Fruit fly (Drosophila melanogaster): ENCODE results near the gene S-Lap2.

The S-Lap2 gene

DNA sequence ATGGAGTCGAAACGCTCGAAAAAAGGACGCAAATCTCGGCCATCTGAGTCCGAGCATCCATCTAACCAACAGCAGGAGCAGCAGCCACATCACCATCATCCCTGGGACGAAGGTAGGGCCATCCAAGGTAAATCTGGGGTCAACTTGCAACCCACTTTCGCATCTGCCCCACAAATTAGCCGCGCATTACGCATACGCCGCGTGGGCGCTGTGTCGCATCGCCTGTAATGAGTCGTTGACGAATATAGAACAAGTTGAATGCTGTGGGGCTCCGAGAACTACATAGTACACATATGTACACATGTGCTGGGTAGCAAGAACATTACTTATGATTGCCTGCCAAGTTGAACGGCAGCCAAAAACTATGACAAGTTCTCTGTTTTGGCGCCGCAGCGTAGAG, 40.2 kb upstream of the S-Lap2 start:
- TF ChIP-seq hb (GFP tag; IDR thresholded peaks at IDR 0.05; ENCODE audit: partially characterized antibody) (no peak), Atf6 (GFP tag; IDR thresholded peaks at IDR 0.05) (no peak), CG10209 (GFP tag; optimal IDR thresholded peaks at IDR 0.05) (no peak), CG8281 (tag; optimal IDR thresholded peaks at IDR 0.05) (no peak), al (GFP tag; IDR thresholded peaks at IDR 0.05) (no peak), CG7372 (GFP tag; IDR thresholded peaks at IDR 0.05) (peak; percentile 64; the same call in 1 of the 2 replicates), fd96Cb (tag; optimal IDR thresholded peaks at IDR 0.05) (no peak), Vsx1 (GFP tag; optimal IDR thresholded peaks at IDR 0.05) (no peak), CG11398 (GFP tag; optimal IDR thresholded peaks at IDR 0.05) (no peak), CG32767 (GFP tag; IDR thresholded peaks at IDR 0.05) (no peak), CG12769 (tag; optimal IDR thresholded peaks at IDR 0.05) (peak; percentile 23), HLHmδ (GFP tag; optimal IDR thresholded peaks at IDR 0.05) (no peak), usp (GFP tag; optimal IDR thresholded peaks at IDR 0.05) (no peak), CG2202 (tag; optimal IDR thresholded peaks at IDR 0.05) (no peak), CG12236 (GFP tag; optimal IDR thresholded peaks at IDR 0.05) (no peak), run (tag; optimal IDR thresholded peaks at IDR 0.05) (no peak), chinmo (GFP tag; IDR thresholded peaks at IDR 0.05; ENCODE audit: partially characterized antibody) (no peak), ind (GFP tag; optimal IDR thresholded peaks at IDR 0.05) (no peak), CG7745 (tag; optimal IDR thresholded peaks at IDR 0.05) (no peak), CG13624 (GFP tag; optimal IDR thresholded peaks at IDR 0.05) (no peak), Med (GFP tag) (peak; percentile 45), CG30020 (tag; optimal IDR thresholded peaks at IDR 0.05) (no peak), CG17361 (GFP tag; IDR thresholded peaks at IDR 0.05) (no peak), sr (GFP tag; IDR thresholded peaks at IDR 0.05) (peak; percentile 77), CG14441 (GFP tag; IDR thresholded peaks at IDR 0.05) (peak; percentile 28; the same call in 1 of the 2 replicates), CG32532 (GFP tag; IDR thresholded peaks at IDR 0.05) (no peak)

DNA sequence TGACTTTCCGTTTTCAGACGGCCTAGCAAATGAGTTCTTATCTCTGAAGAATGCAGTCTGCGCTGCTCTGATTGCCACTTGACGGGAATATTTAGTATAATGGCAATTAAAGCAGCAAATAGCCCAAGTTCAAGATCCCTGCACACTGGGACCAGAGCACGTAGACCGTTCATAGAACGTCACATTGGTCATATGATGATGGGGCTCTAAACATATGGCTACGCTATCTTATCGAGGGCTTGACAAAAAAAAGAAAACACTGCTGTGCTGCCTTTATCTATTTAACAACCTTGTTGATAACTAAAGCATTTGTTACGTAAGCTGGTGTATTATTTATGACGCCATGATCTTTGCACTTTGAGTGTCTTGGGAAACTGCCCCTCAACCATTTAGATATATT, 38.9 kb upstream of the S-Lap2 start:
- no peak for TF ChIP-seq CG17829 (tag; optimal IDR thresholded peaks at IDR 0.05)
- no peak for TF ChIP-seq CG5953 (GFP tag; IDR thresholded peaks at IDR 0.05)
- TF ChIP-seq CG11247 (GFP tag; IDR thresholded peaks at IDR 0.05), result no peak
- no peak for TF ChIP-seq CG12391 (tag; optimal IDR thresholded peaks at IDR 0.05)
- TF ChIP-seq CG7556 (GFP tag; optimal IDR thresholded peaks at IDR 0.05), result no peak
- TF ChIP-seq CG34376 (GFP tag; optimal IDR thresholded peaks at IDR 0.05), result peak; percentile 23
- peak; percentile 61 for TF ChIP-seq exex (tag; optimal IDR thresholded peaks at IDR 0.05)
- TF ChIP-seq Rfx (GFP tag; IDR thresholded peaks at IDR 0.05), result no peak
- no peak for TF ChIP-seq fd64A (GFP tag; optimal IDR thresholded peaks at IDR 0.05)
- TF ChIP-seq Pdp1 (GFP tag; optimal IDR thresholded peaks at IDR 0.05), result peak in 1 of 2 experiments; percentile 85
- no peak for TF ChIP-seq ato (GFP tag; IDR thresholded peaks at IDR 0.05; ENCODE audit: partially characterized antibody)
- no peak for TF ChIP-seq CG14710 (tag; optimal IDR thresholded peaks at IDR 0.05)
- peak; percentile 34 for TF ChIP-seq BtbVII (GFP tag; optimal IDR thresholded peaks at IDR 0.05)
- TF ChIP-seq sd (tag; optimal IDR thresholded peaks at IDR 0.05), result peak; percentile 10
- no peak for TF ChIP-seq slp2 (GFP tag; optimal IDR thresholded peaks at IDR 0.05)
- TF ChIP-seq Gsc (GFP tag; IDR thresholded peaks at IDR 0.05), result no peak
- no peak for TF ChIP-seq CG7928 (GFP tag; optimal IDR thresholded peaks at IDR 0.05)
- TF ChIP-seq CG12942 (GFP tag; optimal IDR thresholded peaks at IDR 0.05), result no peak
- no peak for TF ChIP-seq Gug (GFP tag; IDR thresholded peaks at IDR 0.05)
- TF ChIP-seq mirr (GFP tag; optimal IDR thresholded peaks at IDR 0.05), result peak; percentile 10
- peak; percentile 21 for TF ChIP-seq Ets65A (GFP tag)
- TF ChIP-seq CG3838 (GFP tag; optimal IDR thresholded peaks at IDR 0.05), result no peak
- TF ChIP-seq D (optimal IDR thresholded peaks at IDR 0.05), result no peak
- TF ChIP-seq D (GFP tag; optimal IDR thresholded peaks at IDR 0.05), result no peak
- no peak for TF ChIP-seq peb (GFP tag; IDR thresholded peaks at IDR 0.05)
- no peak for TF ChIP-seq CG31224 (GFP tag; IDR thresholded peaks at IDR 0.05)
- TF ChIP-seq CG2129 (GFP tag; IDR thresholded peaks at IDR 0.05; ENCODE audit: partially characterized antibody), result no peak
